ENCODE assay signal across 5 fruit fly cellular contexts in the genomic region with DNA sequence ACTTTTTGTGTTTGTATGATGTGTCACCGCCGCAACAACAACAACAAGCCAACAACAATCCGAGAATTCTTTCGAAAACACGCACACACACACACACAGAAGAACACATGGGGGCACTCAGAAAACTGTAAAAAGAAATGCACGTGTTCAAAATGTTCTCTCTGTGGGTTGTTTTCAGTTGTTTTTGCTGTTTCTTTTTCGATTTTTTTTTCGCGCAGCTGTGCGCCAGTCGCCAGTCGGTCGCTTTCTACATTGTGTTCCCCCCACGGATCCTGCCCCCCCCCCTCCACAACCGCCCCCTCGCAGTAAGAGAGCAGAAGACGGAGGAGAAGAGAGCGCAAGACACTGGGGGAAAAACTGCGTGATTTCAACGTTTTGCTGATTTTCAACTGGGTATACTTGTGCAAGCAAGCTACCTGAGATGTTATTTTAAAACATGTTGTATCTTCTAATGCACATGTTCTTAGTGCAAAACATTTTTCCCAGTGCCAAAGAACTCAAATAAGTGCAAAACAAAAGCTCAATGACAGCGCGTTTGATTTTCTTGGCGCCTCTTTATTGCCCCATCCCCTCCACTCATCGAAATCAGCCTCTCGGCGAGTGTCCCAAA.
TF ChIP-seq lines count a peak whose summit lies in the region.

No protein-coding gene starts in this region.

TF ChIP-seq in whole organism, adult, 20 proteins besides CTCF, POLR2A, EP300 and RAD21 (continued from another document):
- TF ChIP-seq CG5204 (GFP tag; optimal IDR thresholded peaks at IDR 0.05; lab: Kevin White, UChicago) (no peak), CG7045 (GFP tag; optimal IDR thresholded peaks at IDR 0.05; lab: Kevin White, UChicago) (peak; percentile 48), bab1 (GFP tag; optimal IDR thresholded peaks at IDR 0.05; lab: Kevin White, UChicago) (peak; percentile 63)

TF ChIP-seq in whole organism, embryonic, 481 proteins besides CTCF, POLR2A, EP300 and RAD21 (continued from another document and continues in another):
- TF ChIP-seq da (GFP tag; optimal IDR thresholded peaks at IDR 0.05; lab: Kevin White, UChicago) (no peak), D19B (GFP tag; optimal IDR thresholded peaks at IDR 0.05; lab: Kevin White, UChicago) (no peak), CG2202 (tag; optimal IDR thresholded peaks at IDR 0.05; lab: Kevin White, UChicago) (no peak), CG10543 (GFP tag; optimal IDR thresholded peaks at IDR 0.05; lab: Kevin White, UChicago) (no peak), CG14014 (GFP tag; IDR thresholded peaks at IDR 0.05; lab: Robert Waterston, UW) (peak; percentile 42; the same call in 1 of the 2 replicates), Lim3 (GFP tag; IDR thresholded peaks at IDR 0.05; lab: Robert Waterston, UW) (no peak), CG11560 (tag; IDR thresholded peaks at IDR 0.05; lab: Robert Waterston, UW) (no peak), CG32767 (GFP tag; IDR thresholded peaks at IDR 0.05; lab: Robert Waterston, UW) (peak; percentile 34; the same call in 1 of the 2 replicates), ERR (GFP tag; optimal IDR thresholded peaks at IDR 0.05; lab: Kevin White, UChicago) (no peak), CG4617 (GFP tag; optimal IDR thresholded peaks at IDR 0.05; lab: Kevin White, UChicago; ENCODE audit: borderline replicate concordance) (no peak), TFAM (GFP tag; optimal IDR thresholded peaks at IDR 0.05; lab: Kevin White, UChicago) (no peak), CG6272 (GFP tag; IDR thresholded peaks at IDR 0.05; lab: Robert Waterston, UW) (peak; percentile 51), CG18476 (GFP tag; optimal IDR thresholded peaks at IDR 0.05; lab: Kevin White, UChicago) (no peak), CG13296 (GFP tag; optimal IDR thresholded peaks at IDR 0.05; lab: Kevin White, UChicago) (peak; percentile 8), CG30431 (GFP tag; optimal IDR thresholded peaks at IDR 0.05; lab: Kevin White, UChicago) (no peak), psq (GFP tag; optimal IDR thresholded peaks at IDR 0.05; lab: Kevin White, UChicago) (no peak), CG12155 (GFP tag; optimal IDR thresholded peaks at IDR 0.05; lab: Kevin White, UChicago) (no peak), sc (optimal IDR thresholded peaks at IDR 0.05; lab: Kevin White, UChicago) (no peak), sc (GFP tag; optimal IDR thresholded peaks at IDR 0.05; lab: Kevin White, UChicago) (no peak), CG4707 (GFP tag; optimal IDR thresholded peaks at IDR 0.05; lab: Kevin White, UChicago) (no peak), pum (GFP tag; optimal IDR thresholded peaks at IDR 0.05; lab: Kevin White, UChicago) (no peak), CG16779 (GFP tag; IDR thresholded peaks at IDR 0.05; lab: Robert Waterston, UW) (no peak), hb (GFP tag; IDR thresholded peaks at IDR 0.05; lab: Robert Waterston, UW; ENCODE audit: partially characterized antibody) (no peak), CG15514 (GFP tag; optimal IDR thresholded peaks at IDR 0.05; lab: Kevin White, UChicago) (peak; percentile 23), CG31224 (GFP tag; IDR thresholded peaks at IDR 0.05; lab: Robert Waterston, UW) (peak; percentile 38; the same call in 1 of the 2 replicates), ase (GFP tag; IDR thresholded peaks at IDR 0.05; lab: Robert Waterston, UW) (peak; percentile 47; the same call in 2 of the 3 replicates), CG2889 (GFP tag; IDR thresholded peaks at IDR 0.05; lab: Robert Waterston, UW) (no peak), CG43689 (GFP tag; IDR thresholded peaks at IDR 0.05; lab: Robert Waterston, UW) (0 out of 2 replicates have a peak, but pooled peaks have one; percentile 11), ranshi (GFP tag; IDR thresholded peaks at IDR 0.05; lab: Robert Waterston, UW) (peak; percentile 69), dmrt11E (tag; optimal IDR thresholded peaks at IDR 0.05; lab: Kevin White, UChicago) (no peak)

TF ChIP-seq in whole organism, prepupa, 60 proteins besides CTCF, POLR2A, EP300 and RAD21 (continued from another document and continues in another):
- peak; percentile 7 for TF ChIP-seq pdm3 (GFP tag; optimal IDR thresholded peaks at IDR 0.05; lab: Kevin White, UChicago)
- no peak for TF ChIP-seq Hr38 (GFP tag; optimal IDR thresholded peaks at IDR 0.05; lab: Kevin White, UChicago)
- TF ChIP-seq CG32006 (GFP tag; optimal IDR thresholded peaks at IDR 0.05; lab: Kevin White, UChicago) = peak; percentile 65
- TF ChIP-seq esn (GFP tag; optimal IDR thresholded peaks at IDR 0.05; lab: Kevin White, UChicago) = peak; percentile 34
- no peak for TF ChIP-seq salr (GFP tag; optimal IDR thresholded peaks at IDR 0.05; lab: Kevin White, UChicago)
- TF ChIP-seq Sox102F (GFP tag; optimal IDR thresholded peaks at IDR 0.05; lab: Kevin White, UChicago) = peak; percentile 13
- no peak for TF ChIP-seq Ets21C (GFP tag; optimal IDR thresholded peaks at IDR 0.05; lab: Kevin White, UChicago)
- TF ChIP-seq CG3919 (GFP tag; optimal IDR thresholded peaks at IDR 0.05; lab: Kevin White, UChicago) = peak; percentile 36
- TF ChIP-seq CG8319 (GFP tag; optimal IDR thresholded peaks at IDR 0.05; lab: Kevin White, UChicago) = no peak
- peak; percentile 32 for TF ChIP-seq CG8632 (GFP tag; optimal IDR thresholded peaks at IDR 0.05; lab: Kevin White, UChicago)
- TF ChIP-seq fd85E (GFP tag; optimal IDR thresholded peaks at IDR 0.05; lab: Kevin White, UChicago) = no peak
- peak; percentile 7 for TF ChIP-seq fd59A (GFP tag; optimal IDR thresholded peaks at IDR 0.05; lab: Kevin White, UChicago)
- TF ChIP-seq Hr4 (GFP tag; optimal IDR thresholded peaks at IDR 0.05; lab: Kevin White, UChicago) = peak; percentile 41
- TF ChIP-seq eg (GFP tag; IDR thresholded peaks at IDR 0.05; lab: Robert Waterston, UW) = peak; percentile 85
- peak; percentile 49 for TF ChIP-seq CG3032 (tag; optimal IDR thresholded peaks at IDR 0.05; lab: Kevin White, UChicago)
- no peak for TF ChIP-seq vri (GFP tag; optimal IDR thresholded peaks at IDR 0.05; lab: Kevin White, UChicago)
- peak; percentile 20 for TF ChIP-seq CG10631 (GFP tag; optimal IDR thresholded peaks at IDR 0.05; lab: Kevin White, UChicago)
- peak; percentile 72 for TF ChIP-seq CG11294 (GFP tag; IDR thresholded peaks at IDR 0.05; lab: Robert Waterston, UW)
- TF ChIP-seq ss (GFP tag; optimal IDR thresholded peaks at IDR 0.05; lab: Kevin White, UChicago) = peak; percentile 14 to 46
- peak; percentile 20 for TF ChIP-seq CG6792 (GFP tag; optimal IDR thresholded peaks at IDR 0.05; lab: Kevin White, UChicago)
- no peak for TF ChIP-seq CG7368 (GFP tag; optimal IDR thresholded peaks at IDR 0.05; lab: Kevin White, UChicago)
- 0 out of 3 replicates have a peak, but pooled peaks have one; percentile 40 for TF ChIP-seq CG8119 (GFP tag; IDR thresholded peaks at IDR 0.05; lab: Robert Waterston, UW)
- no peak for TF ChIP-seq svp (GFP tag; lab: Kevin White, UChicago)
- peak; percentile 60 for TF ChIP-seq CG31627 (GFP tag; optimal IDR thresholded peaks at IDR 0.05; lab: Kevin White, UChicago)
- TF ChIP-seq Eip93F (GFP tag; optimal IDR thresholded peaks at IDR 0.05; lab: Kevin White, UChicago) = no peak
- TF ChIP-seq CG4318 (GFP tag; optimal IDR thresholded peaks at IDR 0.05; lab: Kevin White, UChicago) = peak; percentile 5
- no peak for TF ChIP-seq CG11762 (GFP tag; optimal IDR thresholded peaks at IDR 0.05; lab: Kevin White, UChicago; ENCODE audit: insufficient read depth)
- TF ChIP-seq Ets96B (tag; optimal IDR thresholded peaks at IDR 0.05; lab: Kevin White, UChicago) = peak; percentile 31
- no peak for TF ChIP-seq CG16779 (tag; optimal IDR thresholded peaks at IDR 0.05; lab: Kevin White, UChicago)
- TF ChIP-seq CG9139 (GFP tag; optimal IDR thresholded peaks at IDR 0.05; lab: Kevin White, UChicago) = no peak
- peak; percentile 37 for TF ChIP-seq Met (GFP tag; optimal IDR thresholded peaks at IDR 0.05; lab: Kevin White, UChicago)
- peak; percentile 36 for TF ChIP-seq acj6 (GFP tag; optimal IDR thresholded peaks at IDR 0.05; lab: Kevin White, UChicago)

TF ChIP-seq in whole organism, pupa, 21 proteins besides CTCF, POLR2A, EP300 and RAD21 (continued from another document):
- TF ChIP-seq CG32121 (GFP tag; IDR thresholded peaks at IDR 0.05; lab: Robert Waterston, UW) = peak; percentile 86
- TF ChIP-seq D1 (tag; optimal IDR thresholded peaks at IDR 0.05; lab: Kevin White, UChicago) = no peak

TF ChIP-seq in whole organism, wandering third instar larva, 38 proteins besides CTCF, POLR2A, EP300 and RAD21 (continued from another document):
- TF ChIP-seq CrebA (GFP tag; optimal IDR thresholded peaks at IDR 0.05; lab: Kevin White, UChicago; ENCODE audit: borderline replicate concordance) (no peak), CG32264 (GFP tag; optimal IDR thresholded peaks at IDR 0.05; lab: Kevin White, UChicago) (no peak), Hr83 (GFP tag; optimal IDR thresholded peaks at IDR 0.05; lab: Kevin White, UChicago; ENCODE audit: poor library complexity, severe bottlenecking) (no peak), Dfd (GFP tag; optimal IDR thresholded peaks at IDR 0.05; lab: Kevin White, UChicago) (no peak), jim (GFP tag; optimal IDR thresholded peaks at IDR 0.05; lab: Kevin White, UChicago) (peak; percentile 27), ey (GFP tag; optimal IDR thresholded peaks at IDR 0.05; lab: Kevin White, UChicago) (peak; percentile 36), foxo (GFP tag; optimal IDR thresholded peaks at IDR 0.05; lab: Kevin White, UChicago) (peak in 1 of 2 experiments; percentile 60), Mio (GFP tag; optimal IDR thresholded peaks at IDR 0.05; lab: Kevin White, UChicago) (no peak), sage (GFP tag; optimal IDR thresholded peaks at IDR 0.05; lab: Kevin White, UChicago) (no peak), Myc (optimal IDR thresholded peaks at IDR 0.05; lab: Kevin White, UChicago) (no peak), GATAd (GFP tag; optimal IDR thresholded peaks at IDR 0.05; lab: Kevin White, UChicago) (no peak), psq (GFP tag; optimal IDR thresholded peaks at IDR 0.05; lab: Kevin White, UChicago) (peak; percentile 63), Sp1 (GFP tag; optimal IDR thresholded peaks at IDR 0.05; lab: Kevin White, UChicago) (no peak), HLH106 (tag; optimal IDR thresholded peaks at IDR 0.05; lab: Kevin White, UChicago) (peak; percentile 48), h (GFP tag; optimal IDR thresholded peaks at IDR 0.05; lab: Kevin White, UChicago) (peak; percentile 5), brk (GFP tag; optimal IDR thresholded peaks at IDR 0.05; lab: Kevin White, UChicago) (no peak)
